Fruit fly (Drosophila melanogaster) whole organism, pupa: ENCODE results near the gene vn.

Experiments used
- CG10348 ChIP-seq: fragments of 200-800 bp; sonication (Bioruptor generic); IDR thresholded peaks from 2 replicates; pipeline ENCODE4 v1.3.6; 2022; ENCODE audit warnings: missing biosample characterization, missing genetic modification characterization
- CG12605 ChIP-seq: fragments of 200-800 bp; sonication (Bioruptor generic); IDR thresholded peaks from 2 replicates; pipeline ENCODE4 v1.3.6; 2022; ENCODE audit warnings: missing biosample characterization, missing genetic modification characterization
- CG13204 ChIP-seq: fragments of 200-800 bp; sonication (Bioruptor generic); optimal IDR thresholded peaks from 2 replicates; lab custom pipeline; 2018; ENCODE audit warnings: missing biosample characterization, mild to moderate bottlenecking, missing genetic modification characterization, moderate library complexity
- CG14655 ChIP-seq: fragments of 200-800 bp; sonication (Bioruptor generic); optimal IDR thresholded peaks from 3 replicates; lab custom pipeline; 2017; ENCODE audit warnings: mild to moderate bottlenecking, missing biosample characterization, missing genetic modification reagents, missing genetic modification characterization
- CG8301 ChIP-seq: fragments of 200-800 bp; sonication (Bioruptor generic); optimal IDR thresholded peaks from 2 replicates; lab custom pipeline; 2018; ENCODE audit warnings: missing biosample characterization, mild to moderate bottlenecking, missing genetic modification characterization
- CG9948 ChIP-seq: fragments of 200-800 bp; sonication (Bioruptor generic); optimal IDR thresholded peaks from 2 replicates; lab custom pipeline; 2018; ENCODE audit warnings: missing biosample characterization, mild to moderate bottlenecking, missing genetic modification characterization, moderate library complexity
- D1 ChIP-seq: fragments of 200-800 bp; sonication (Bioruptor generic); optimal IDR thresholded peaks from 2 replicates; lab custom pipeline; 2018; ENCODE audit warnings: missing biosample characterization, mild to moderate bottlenecking, missing genetic modification characterization, moderate library complexity
- EcR ChIP-seq: fragments of 200-800 bp; sonication (Bioruptor generic); optimal IDR thresholded peaks from 3 replicates; lab custom pipeline; 2019; ENCODE audit warnings: missing biosample characterization, missing genetic modification characterization, mild to moderate bottlenecking, moderate library complexity, missing genetic modification reagents
- Ets98B ChIP-seq: fragments of 200-800 bp; sonication (Bioruptor generic); IDR thresholded peaks from 2 replicates; pipeline ENCODE4 v1.3.6; 2022; ENCODE audit warnings: missing biosample characterization, missing genetic modification characterization
- fd96Ca ChIP-seq: fragments of 200-800 bp; sonication (Bioruptor generic); IDR thresholded peaks from 3 replicates; pipeline ENCODE4 v1.3.6; 2022; ENCODE audit warnings: missing biosample characterization, missing genetic modification characterization

- TF ChIP-seq CG13204 (GFP tag; lab: Kevin White, UChicago), result no peak
- TF ChIP-seq CG12605 (GFP tag; lab: Robert Waterston, UW), result no peak
- TF ChIP-seq fd96Ca (GFP tag; lab: Robert Waterston, UW), result no peak; the same call in 2 of the 3 replicates
- TF ChIP-seq D1 (tag; lab: Kevin White, UChicago), result no peak
- no peak for TF ChIP-seq EcR (GFP tag; lab: Kevin White, UChicago)
- TF ChIP-seq CG10348 (GFP tag; lab: Robert Waterston, UW), result no peak
- TF ChIP-seq Ets98B (GFP tag; lab: Robert Waterston, UW), result no peak
- no peak for TF ChIP-seq CG8301 (tag; lab: Kevin White, UChicago)
- TF ChIP-seq CG9948 (tag; lab: Kevin White, UChicago), result no peak
- TF ChIP-seq CG14655 (GFP tag; lab: Kevin White, UChicago), result no peak
Measured at dm6 chr3L:5838295-5838694, 7.2 kb downstream of the vn start.
